Worm (Caenorhabditis elegans): Measurements from ENCODE around the gene R05D8.9.

The R05D8.9 gene

ce11 chrV:2727101-2727500 lies 40.3 kb downstream of the R05D8.9 start, which contains the start of gene str-13:
TSS of gene str-13 (minus strand) at chrV:2727201.
- TF ChIP-seq ztf-18 (tag; optimal IDR thresholded peaks at IDR 0.05) (no peak), tbx-9 (tag; optimal IDR thresholded peaks at IDR 0.05; ENCODE audit: borderline replicate concordance) (no peak), B0261.1 (tag; optimal IDR thresholded peaks at IDR 0.05) (no peak), ztf-3 (GFP tag; optimal IDR thresholded peaks at IDR 0.05) (no peak), madf-10 (tag; optimal IDR thresholded peaks at IDR 0.05) (no peak), F52B5.7 (tag; optimal IDR thresholded peaks at IDR 0.05) (no peak), cebp-1 (GFP tag; IDR thresholded peaks at IDR 0.05) (no peak), cebp-1 (tag; optimal IDR thresholded peaks at IDR 0.05) (no peak), nhr-120 (GFP tag; IDR thresholded peaks at IDR 0.05) (no peak), fkh-3 (tag; optimal IDR thresholded peaks at IDR 0.05) (no peak), nhr-80 (tag; optimal IDR thresholded peaks at IDR 0.05) (no peak), let-607 (tag; optimal IDR thresholded peaks at IDR 0.05) (no peak), K12H6.12 (tag; optimal IDR thresholded peaks at IDR 0.05) (no peak), F22D6.2 (tag; optimal IDR thresholded peaks at IDR 0.05) (no peak)

DNA sequence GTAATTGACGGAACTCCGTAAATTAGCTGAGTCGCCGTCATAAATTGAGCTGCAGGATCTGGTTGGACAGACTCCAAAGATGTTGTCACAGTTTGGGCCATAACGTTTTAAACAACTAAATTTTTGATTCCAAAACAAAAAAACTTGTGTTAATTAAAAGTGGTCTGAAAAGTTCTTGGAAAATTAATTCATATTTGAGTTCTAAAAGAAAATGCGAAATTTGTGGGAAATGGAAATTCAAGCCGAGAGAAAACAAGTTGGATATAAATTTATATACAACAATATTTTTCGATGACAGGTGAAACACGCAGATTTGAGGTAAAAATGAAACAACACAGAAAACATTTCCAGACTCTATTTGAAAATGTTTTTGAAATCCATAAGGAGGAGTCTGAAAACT lies 42.1 kb downstream of the R05D8.9 start, which contains the start of gene srg-59:
TSS of gene srg-59 (minus strand) at position 101 of the 400 bp plus-strand sequence.
- no peak for TF ChIP-seq tbx-9 (tag; optimal IDR thresholded peaks at IDR 0.05; ENCODE audit: borderline replicate concordance)
- TF ChIP-seq K11D2.4 (GFP tag; IDR thresholded peaks at IDR 0.05), result no peak
- no peak for TF ChIP-seq rpc-1 (optimal IDR thresholded peaks at IDR 0.05)
- no peak for TF ChIP-seq rpc-1 (tag; optimal IDR thresholded peaks at IDR 0.05)
- no peak for TF ChIP-seq T26A5.8 (tag; optimal IDR thresholded peaks at IDR 0.05)
- TF ChIP-seq ztf-18 (tag; optimal IDR thresholded peaks at IDR 0.05), result no peak
- TF ChIP-seq die-1 (tag; optimal IDR thresholded peaks at IDR 0.05), result no peak
- no peak for TF ChIP-seq nfya-2 (GFP tag; IDR thresholded peaks at IDR 0.05)

DNA sequence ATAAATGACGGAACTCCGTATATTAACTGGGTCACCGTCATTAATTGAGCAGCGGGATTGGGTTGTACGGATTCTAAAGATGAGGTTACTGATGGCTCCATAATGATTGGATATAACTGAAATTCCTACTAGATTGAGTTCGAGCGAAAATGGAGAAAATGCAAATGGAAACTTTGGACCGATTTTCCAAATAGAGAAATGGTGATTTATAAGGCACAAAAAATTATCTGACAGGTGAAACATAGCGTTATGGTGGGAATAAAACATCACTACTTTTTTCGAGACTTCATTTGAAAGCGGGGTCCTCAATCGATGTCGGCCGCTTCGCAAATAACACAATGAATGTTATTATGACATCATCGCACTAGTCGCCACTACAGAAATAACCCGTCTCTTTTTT lies 44.8 kb downstream of the R05D8.9 start, which contains the start of gene srg-60:
TSS of gene srg-60 (minus strand) at position 101 of the 400 bp plus-strand sequence.
- TF ChIP-seq mcd-1 (GFP tag; IDR thresholded peaks at IDR 0.05), result no peak
- no peak for TF ChIP-seq ekl-4 (GFP tag; IDR thresholded peaks at IDR 0.05)
- no peak for TF ChIP-seq B0336.3 (GFP tag; IDR thresholded peaks at IDR 0.05)
- no peak for TF ChIP-seq somi-1 (GFP tag; optimal IDR thresholded peaks at IDR 0.05)
- TF ChIP-seq F57A8.1 (GFP tag; optimal IDR thresholded peaks at IDR 0.05), result no peak
- no peak for TF ChIP-seq mxl-1 (tag; optimal IDR thresholded peaks at IDR 0.05)
- no peak for TF ChIP-seq pha-4 (tag; optimal IDR thresholded peaks at IDR 0.05)
- TF ChIP-seq chd-7 (tag; optimal IDR thresholded peaks at IDR 0.05), result no peak
- no peak for TF ChIP-seq aptf-2 (GFP tag; conservative IDR thresholded peaks at IDR 0.05)
- no peak for TF ChIP-seq dpff-1 (tag; optimal IDR thresholded peaks at IDR 0.05)
- TF ChIP-seq hlh-26 (GFP tag; conservative IDR thresholded peaks at IDR 0.05), result no peak
- no peak for TF ChIP-seq ztf-22 (GFP tag; optimal IDR thresholded peaks at IDR 0.05)
- no peak for TF ChIP-seq lin-35 (GFP tag; optimal IDR thresholded peaks at IDR 0.05)
- TF ChIP-seq sptf-2 (GFP tag; optimal IDR thresholded peaks at IDR 0.05), result no peak
- TF ChIP-seq Y79H2A.3 (GFP tag; conservative IDR thresholded peaks at IDR 0.05), result no peak
- TF ChIP-seq zim-3 (tag; optimal IDR thresholded peaks at IDR 0.05), result no peak
- TF ChIP-seq egl-44 (GFP tag; IDR thresholded peaks at IDR 0.05), result no peak
- no peak for TF ChIP-seq aptf-3 (GFP tag; IDR thresholded peaks at IDR 0.05)

Data from whole organism, young adult.